Worm (Caenorhabditis elegans): ENCODE results near the gene sfxn-5.
A peak's percentile ranks its signal among the peaks of the same experiment; 100 is the strongest.

The sfxn-5 gene

ce11 chrII:8131413-8131966, 26.6 kb upstream of the sfxn-5 start:
- TF ChIP-seq nhr-23 (tag; optimal IDR thresholded peaks at IDR 0.05) (no peak), ceh-82 (tag; optimal IDR thresholded peaks at IDR 0.05) (no peak), nhr-237 (tag; optimal IDR thresholded peaks at IDR 0.05) (no peak), sma-9 (GFP tag; optimal IDR thresholded peaks at IDR 0.05) (peak; percentile 66), sma-9 (tag; optimal IDR thresholded peaks at IDR 0.05) (no peak), unc-62 (GFP tag; optimal IDR thresholded peaks at IDR 0.05) (no peak), lin-39 (tag; optimal IDR thresholded peaks at IDR 0.05) (no peak), unc-55 (GFP tag; optimal IDR thresholded peaks at IDR 0.05) (peak; percentile 76), dmd-4 (tag; optimal IDR thresholded peaks at IDR 0.05) (no peak), ztf-1 (GFP tag; conservative IDR thresholded peaks at IDR 0.05) (no peak), nhr-77 (tag; optimal IDR thresholded peaks at IDR 0.05) (no peak), mab-5 (tag; optimal IDR thresholded peaks at IDR 0.05) (peak; percentile 23), lin-13 (GFP tag; optimal IDR thresholded peaks at IDR 0.05) (no peak), peb-1 (tag; optimal IDR thresholded peaks at IDR 0.05) (no peak), elt-1 (tag; optimal IDR thresholded peaks at IDR 0.05) (no peak), nhr-12 (tag; optimal IDR thresholded peaks at IDR 0.05) (no peak), ceh-16 (tag; optimal IDR thresholded peaks at IDR 0.05) (no peak), ama-1 (optimal IDR thresholded peaks at IDR 0.05) (peak; percentile 10), lin-11 (tag; optimal IDR thresholded peaks at IDR 0.05) (peak; percentile 65), egl-27 (tag; optimal IDR thresholded peaks at IDR 0.05) (peak; percentile 49), R02D3.7 (tag; optimal IDR thresholded peaks at IDR 0.05) (no peak), nhr-10 (tag; optimal IDR thresholded peaks at IDR 0.05) (no peak), crh-2 (tag; optimal IDR thresholded peaks at IDR 0.05) (peak; percentile 44), zag-1 (tag; optimal IDR thresholded peaks at IDR 0.05) (peak; percentile 90), nhr-6 (tag; optimal IDR thresholded peaks at IDR 0.05) (no peak), aly-2 (tag; optimal IDR thresholded peaks at IDR 0.05) (no peak), nhr-11 (tag; optimal IDR thresholded peaks at IDR 0.05) (no peak), ztf-11 (tag; optimal IDR thresholded peaks at IDR 0.05) (no peak), mdl-1 (tag; optimal IDR thresholded peaks at IDR 0.05) (peak in 1 of 2 experiments; percentile 52), blmp-1 (tag; optimal IDR thresholded peaks at IDR 0.05; ENCODE audit: insufficient read depth) (peak; percentile 27), nhr-129 (tag; optimal IDR thresholded peaks at IDR 0.05) (peak; percentile 39), mbf-1 (tag; optimal IDR thresholded peaks at IDR 0.05) (no peak), gmeb-1 (tag; optimal IDR thresholded peaks at IDR 0.05) (no peak), fos-1 (tag; optimal IDR thresholded peaks at IDR 0.05) (no peak), sma-3 (GFP tag; optimal IDR thresholded peaks at IDR 0.05) (peak; percentile 60), F13H6.1 (tag; optimal IDR thresholded peaks at IDR 0.05) (peak; percentile 82), nhr-21 (tag; optimal IDR thresholded peaks at IDR 0.05) (no peak), alr-1 (tag; optimal IDR thresholded peaks at IDR 0.05) (no peak), ZK546.5 (tag; optimal IDR thresholded peaks at IDR 0.05) (no peak), ztf-4 (tag; optimal IDR thresholded peaks at IDR 0.05) (no peak), elt-3 (tag; optimal IDR thresholded peaks at IDR 0.05) (no peak), C34F6.9 (tag; optimal IDR thresholded peaks at IDR 0.05) (peak; percentile 52), skn-1 (tag; optimal IDR thresholded peaks at IDR 0.05) (no peak), unc-39 (tag; optimal IDR thresholded peaks at IDR 0.05) (no peak), Y55F3AM.14 (GFP tag; optimal IDR thresholded peaks at IDR 0.05) (peak; percentile 57), nhr-25 (tag; optimal IDR thresholded peaks at IDR 0.05) (peak; percentile 80), sem-4 (tag; optimal IDR thresholded peaks at IDR 0.05) (no peak), snpc-4 (tag; optimal IDR thresholded peaks at IDR 0.05) (peak; percentile 13), lsy-2 (tag; optimal IDR thresholded peaks at IDR 0.05) (peak; percentile 44 to 78)
